Worm (Caenorhabditis elegans) whole organism, L4 larva: ENCODE measurements around the gene slc-17.1.

Experiments
- Y75B8A.6 ChIP-seq: fragments of 200-800 bp; sonication (Bioruptor generic); IDR thresholded peaks from 2 replicates; pipeline ENCODE4 v1.3.6; 2022; ENCODE audit warnings: missing genetic modification reagents, missing genetic modification characterization, missing compliant biosample characterization
- lin-29 ChIP-seq: fragments of 200-800 bp; sonication (Bioruptor generic); IDR thresholded peaks from 2 replicates; pipeline ENCODE4 v1.3.6; 2022; ENCODE audit warnings: missing genetic modification reagents, missing genetic modification characterization, missing compliant biosample characterization
- snpc-1.2 ChIP-seq: fragments of 200-800 bp; sonication (Bioruptor generic); IDR thresholded peaks from 2 replicates; pipeline ENCODE4 v1.3.6; 2022; ENCODE audit warnings: missing genetic modification reagents, missing genetic modification characterization, missing compliant biosample characterization
- unc-62 ChIP-seq, 3 experiments: fragments of 150-350 bp in 1 of 3; sonication (generic microtip); optimal IDR thresholded peaks in 2 of 3; peaks in 1 of 3; 1 replicate in 1 of 3; 2 replicates in 2 of 3; lab custom pipeline; 2014 to 2017; ENCODE audit warnings: missing biosample characterization in 3 of 3, missing genetic modification characterization in 3 of 3, missing genetic modification reagents in 3 of 3, missing genotype in 1 of 3

slc-17.1 gene

DNA sequence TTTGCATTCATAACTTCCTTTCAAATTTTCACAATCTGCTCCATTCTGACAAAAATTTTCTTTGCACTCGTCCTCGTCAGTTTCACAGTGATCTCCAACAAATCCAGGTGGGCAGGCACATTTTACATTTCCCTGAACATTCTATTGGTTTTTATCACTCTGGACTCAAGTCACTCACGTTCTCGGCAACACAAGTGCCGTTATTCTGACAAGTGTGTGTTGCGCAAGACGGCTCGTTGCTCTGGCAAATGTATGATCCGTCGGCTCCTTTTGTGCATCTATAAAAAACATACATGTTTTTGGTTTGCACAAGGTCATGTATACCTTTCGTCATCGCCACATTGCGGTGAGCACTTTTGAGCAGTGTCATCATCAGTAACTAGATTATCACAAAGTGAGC lies 52.1 kb downstream of the slc-17.1 start:
- TF ChIP-seq lin-29 (GFP tag; lab: Robert Waterston, UW) (no peak), unc-62 (GFP tag; optimal IDR thresholded peaks at IDR 0.05 in 1 of 2; lab: Kevin White, UChicago) (peak in 1 of 2 experiments; percentile 10), unc-62 (tag; optimal IDR thresholded peaks at IDR 0.05; lab: Kevin White, UChicago) (no peak), Y75B8A.6 (GFP tag; lab: Robert Waterston, UW) (no peak), snpc-1.2 (GFP tag; lab: Robert Waterston, UW) (no peak)
- TF ChIP-seq, all 104 proteins: peak for 1
